Worm (Caenorhabditis elegans): ENCODE results near the gene F57E7.4.

- TF ChIP-seq ceh-28 (tag; optimal IDR thresholded peaks at IDR 0.05) (no peak), zag-1 (tag; optimal IDR thresholded peaks at IDR 0.05) (no peak), mdl-1 (tag; optimal IDR thresholded peaks at IDR 0.05) (no peak)
Observed at ce11 chrV:16508667-16509066, 27.8 kb upstream of the F57E7.4 start, which contains the start of gene srr-3.

Measured in whole organism, L3 larva.